Worm (Caenorhabditis elegans) whole organism, L1 larva: ENCODE measurements around the gene git-1.

Source experiments
- Y116A8C.19 ChIP-seq: sonication (generic microtip); optimal IDR thresholded peaks from 2 replicates; lab custom pipeline; 2016; ENCODE audit warnings: missing compliant biosample characterization, missing genetic modification characterization, borderline replicate concordance
- alr-1 ChIP-seq: fragments of 200-800 bp; sonication (Bioruptor generic); optimal IDR thresholded peaks from 2 replicates; lab custom pipeline; 2018; ENCODE audit warnings: borderline replicate concordance, mild to moderate bottlenecking, missing genetic modification characterization, missing compliant biosample characterization
- blmp-1 ChIP-seq: fragments of 150-350 bp; optimal IDR thresholded peaks from 2 replicates; lab custom pipeline; 2014; ENCODE audit warnings: missing biosample characterization, missing genetic modification characterization
- egl-27 ChIP-seq, 2 experiments: fragments of 150-350 bp in 1 of 2; sonication (generic microtip); optimal IDR thresholded peaks; 3 replicates each; lab custom pipeline; 2017 to 2018; ENCODE audit warnings: missing biosample characterization in 2 of 2, missing genetic modification characterization in 2 of 2, missing genetic modification reagents in 2 of 2
- fos-1 ChIP-seq: fragments of 150-350 bp; optimal IDR thresholded peaks from 2 replicates; lab custom pipeline; 2014; ENCODE audit warnings: missing biosample characterization, missing genetic modification characterization
- jun-1 ChIP-seq: fragments of 150-350 bp; optimal IDR thresholded peaks from 2 replicates; lab custom pipeline; 2014; ENCODE audit warnings: missing biosample characterization, missing genetic modification reagents, missing genetic modification characterization
- lin-13 ChIP-seq: fragments of 150-350 bp; optimal IDR thresholded peaks from 2 replicates; lab custom pipeline; 2014; ENCODE audit warnings: missing biosample characterization, missing genetic modification reagents, missing genetic modification characterization
- lin-14 ChIP-seq: fragments of 200-800 bp; sonication (Bioruptor generic); optimal IDR thresholded peaks from 2 replicates; lab custom pipeline; 2018; ENCODE audit warnings: mild to moderate bottlenecking, missing genetic modification characterization, moderate library complexity, missing compliant biosample characterization
- lin-39 ChIP-seq: fragments of 150-350 bp; optimal IDR thresholded peaks from 2 replicates; lab custom pipeline; 2014; ENCODE audit warnings: missing biosample characterization, missing genetic modification reagents, missing genetic modification characterization
- nhr-11 ChIP-seq: fragments of 150-350 bp; optimal IDR thresholded peaks from 2 replicates; lab custom pipeline; 2014; ENCODE audit warnings: missing biosample characterization, missing genetic modification characterization
- nhr-237 ChIP-seq: fragments of 150-350 bp; optimal IDR thresholded peaks from 2 replicates; lab custom pipeline; 2014; ENCODE audit warnings: missing biosample characterization, missing genetic modification characterization
- nhr-76 ChIP-seq: sonication (generic microtip); optimal IDR thresholded peaks from 2 replicates; lab custom pipeline; 2017; ENCODE audit warnings: missing biosample characterization, missing genetic modification characterization
- ztf-11 ChIP-seq, 2 experiments: sonication (generic microtip); optimal IDR thresholded peaks; 2 replicates each; lab custom pipeline; 2016 to 2017; ENCODE audit warnings: missing genetic modification characterization in 2 of 2, missing biosample characterization in 1 of 2, missing compliant biosample characterization in 1 of 2

ce11 chrX:10542313-10543048 is 17.8 kb downstream of the git-1 start, which contains the start of the genes F59F5.3 and F59F5.4:
- TF ChIP-seq blmp-1 (tag; lab: Kevin White, UChicago), result no peak
- TF ChIP-seq fos-1 (tag; lab: Kevin White, UChicago), result no peak
- TF ChIP-seq nhr-76 (tag; lab: Kevin White, UChicago), result no peak
- no peak for TF ChIP-seq nhr-237
- TF ChIP-seq ztf-11 (tag; optimal IDR thresholded peaks at IDR 0.05; lab: Kevin White, UChicago), result no peak
- TF ChIP-seq egl-27 (tag; optimal IDR thresholded peaks at IDR 0.05; lab: Kevin White, UChicago), result no peak
- TF ChIP-seq jun-1 (tag; lab: Kevin White, UChicago), result no peak
- no peak for TF ChIP-seq Y116A8C.19 (tag; lab: Kevin White, UChicago)
- no peak for TF ChIP-seq lin-39
- no peak for TF ChIP-seq lin-13 (GFP tag; lab: Kevin White, UChicago)
- no peak for TF ChIP-seq nhr-11
- no peak for TF ChIP-seq alr-1 (tag; lab: Kevin White, UChicago)
- no peak for TF ChIP-seq lin-14 (GFP tag; lab: Kevin White, UChicago)
